Worm (Caenorhabditis elegans) whole organism, young adult: ENCODE measurements around the gene C05D9.4.

ENCODE experiments used
- bed-1 ChIP-seq: fragments of 200-800 bp; sonication (Bioruptor generic); IDR thresholded peaks from 2 replicates; pipeline ENCODE4 v1.3.6; 2022; ENCODE audit warnings: missing genetic modification reagents, missing genetic modification characterization, missing compliant biosample characterization
- lin-54 ChIP-seq: fragments of 200-800 bp; sonication (Bioruptor generic); optimal IDR thresholded peaks from 2 replicates; lab custom pipeline; 2018; ENCODE audit warnings: mild to moderate bottlenecking, missing genetic modification characterization, missing compliant biosample characterization
- unc-130 ChIP-seq: sonication (generic microtip); optimal IDR thresholded peaks from 2 replicates; lab custom pipeline; 2016; ENCODE audit warnings: missing genetic modification reagents, missing genetic modification characterization, missing compliant biosample characterization

DNA sequence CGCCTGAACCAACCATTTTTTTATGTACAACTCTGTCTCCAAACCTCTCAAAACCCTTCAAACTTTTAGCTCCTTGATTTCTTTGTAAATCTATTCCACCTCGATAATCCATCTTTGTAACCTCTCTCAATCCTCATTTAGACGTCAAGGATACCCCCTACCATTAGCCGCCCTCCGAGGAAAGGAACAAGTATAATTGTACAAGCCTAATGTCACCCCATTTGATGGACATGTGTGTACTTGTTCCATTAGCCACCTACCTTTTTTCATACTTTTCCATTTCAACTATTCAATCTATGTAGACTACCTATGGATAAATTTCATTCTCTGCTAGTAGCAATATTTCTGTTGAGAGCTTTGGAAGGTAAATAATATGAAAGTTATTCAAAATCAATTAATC, at the start of gene C05D9.4:
- TF ChIP-seq unc-130 (no peak), lin-54 (no peak), bed-1 (GFP tag; lab: Robert Waterston, UW) (no peak)
